Worm (Caenorhabditis elegans): ENCODE measurements around the gene cif-1.

DNA sequence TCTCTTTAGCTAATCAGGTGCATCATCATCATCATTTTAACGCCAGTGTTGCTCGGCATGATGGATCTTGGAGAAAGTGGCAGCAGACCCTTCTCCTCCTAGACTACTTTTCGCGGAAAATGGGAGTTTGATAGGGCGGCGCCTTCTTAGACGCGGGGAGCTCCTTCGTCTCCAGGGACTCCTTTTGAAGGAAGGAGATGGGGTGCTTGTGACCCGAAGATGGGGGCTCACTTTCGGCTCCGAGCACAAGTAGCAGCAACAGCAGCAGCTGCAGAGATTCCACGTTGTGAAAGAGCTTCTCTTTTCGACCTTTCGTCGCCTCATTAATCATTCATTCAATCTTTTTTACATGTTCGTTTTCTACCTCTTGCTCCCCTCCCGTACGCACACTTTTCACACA, 43.2 kb downstream of the cif-1 start:
- TF ChIP-seq him-1 (tag; optimal IDR thresholded peaks at IDR 0.05) (no peak), W03F9.2 (tag; optimal IDR thresholded peaks at IDR 0.05) (no peak)

Data from whole organism, L4/young adult.